Worm (Caenorhabditis elegans) whole organism, late embryonic: ENCODE measurements around the gene T04B2.7.

Experiments used
- K09A11.1 ChIP-seq: sonication (generic microtip); optimal IDR thresholded peaks from 2 replicates; lab custom pipeline; 2017; ENCODE audit warnings: antibody characterized with exemption, mild to moderate bottlenecking, missing genetic modification characterization, missing compliant biosample characterization; ENCODE audit not compliant: insufficient read depth
- ceh-22 ChIP-seq: sonication (generic microtip); optimal IDR thresholded peaks from 2 replicates; lab custom pipeline; 2017; ENCODE audit warnings: missing biosample characterization, missing genetic modification characterization
- ceh-45 ChIP-seq: fragments of 200-800 bp; sonication (Bioruptor generic); IDR thresholded peaks from 2 replicates; pipeline ENCODE4 v1.3.6; 2022; ENCODE audit warnings: missing genetic modification reagents, missing genetic modification characterization, missing compliant biosample characterization
- ceh-9 ChIP-seq: sonication (generic microtip); optimal IDR thresholded peaks from 2 replicates; lab custom pipeline; 2016; ENCODE audit warnings: mild to moderate bottlenecking, missing genetic modification characterization, inconsistent platforms, missing compliant biosample characterization
- fax-1 ChIP-seq: sonication (generic microtip); optimal IDR thresholded peaks from 2 replicates; lab custom pipeline; 2016; ENCODE audit warnings: missing genotype, missing genetic modification characterization, missing compliant biosample characterization
- nhr-11 ChIP-seq: fragments of 150-350 bp; optimal IDR thresholded peaks from 2 replicates; lab custom pipeline; 2014; ENCODE audit warnings: missing biosample characterization, missing genetic modification characterization
- npax-4 ChIP-seq: sonication (generic microtip); optimal IDR thresholded peaks from 2 replicates; lab custom pipeline; 2016; ENCODE audit warnings: missing genetic modification characterization, missing compliant biosample characterization
- pax-1 ChIP-seq: fragments of 150-350 bp; optimal IDR thresholded peaks from 2 replicates; lab custom pipeline; 2014; ENCODE audit warnings: missing biosample characterization, missing genetic modification characterization
- tbx-2 ChIP-seq: sonication (generic microtip); optimal IDR thresholded peaks from 2 replicates; lab custom pipeline; 2016; ENCODE audit warnings: missing genetic modification characterization, missing compliant biosample characterization
- tbx-7 ChIP-seq: sonication (generic microtip); optimal IDR thresholded peaks from 2 replicates; lab custom pipeline; 2016; ENCODE audit warnings: missing genotype, missing genetic modification characterization, missing compliant biosample characterization
- unc-55 ChIP-seq: sonication (generic microtip); optimal IDR thresholded peaks from 2 replicates; lab custom pipeline; 2017; ENCODE audit warnings: missing biosample characterization, missing genetic modification reagents, missing genetic modification characterization

DNA sequence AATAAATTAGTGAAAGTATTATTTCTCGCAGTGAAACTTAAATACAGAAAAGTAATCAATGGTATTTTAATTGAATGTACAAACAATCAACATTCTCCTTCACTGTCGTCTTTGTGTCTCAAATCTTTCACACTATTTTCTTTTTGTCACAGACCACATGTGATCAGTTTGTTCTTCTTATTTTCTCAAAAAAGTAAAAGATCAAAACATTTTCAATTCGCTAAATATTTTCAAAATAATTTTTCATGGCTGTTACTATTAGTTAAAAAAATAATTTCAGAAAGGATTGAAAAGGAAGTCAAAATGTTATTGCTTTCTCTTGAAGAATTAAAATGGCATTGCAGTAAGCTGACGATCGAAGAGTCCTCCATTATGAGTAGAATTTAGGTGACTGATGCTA, 15.2 kb downstream of the T04B2.7 start, which contains the start of gene dhs-31:
- TF ChIP-seq tbx-2 (tag; lab: Kevin White, UChicago) (no peak), fax-1 (no peak), nhr-11 (tag; lab: Kevin White, UChicago) (no peak), tbx-7 (tag; lab: Kevin White, UChicago) (no peak), unc-55 (GFP tag; lab: Kevin White, UChicago) (no peak), npax-4 (no peak), ceh-45 (no peak), pax-1 (tag; lab: Kevin White, UChicago) (no peak), K09A11.1 (tag; lab: Kevin White, UChicago) (no peak), ceh-9 (tag; lab: Kevin White, UChicago) (no peak), ceh-22 (no peak)
